Fruit fly (Drosophila melanogaster): ENCODE results near the gene Rnf11.

Gene Rnf11

DNA sequence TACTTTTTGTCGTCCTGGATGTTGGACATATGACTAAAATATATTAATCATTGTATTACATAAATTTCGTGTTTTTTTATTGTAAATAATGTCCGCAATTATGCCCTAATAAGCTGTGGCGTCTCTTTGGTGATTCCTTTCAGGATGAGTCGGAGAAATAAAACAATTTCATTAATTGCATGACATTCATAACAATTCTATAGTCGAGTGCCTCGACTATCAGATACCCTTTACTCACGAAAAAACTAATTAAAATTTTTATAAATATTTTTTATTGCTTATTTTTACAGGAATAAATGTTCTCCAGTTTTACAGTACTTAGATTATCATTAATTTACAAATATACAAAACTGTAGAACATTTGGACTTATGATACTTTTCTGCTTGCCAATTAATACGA lies 4.1 kb upstream of the Rnf11 start:
- TF ChIP-seq CG13204 (GFP tag; optimal IDR thresholded peaks at IDR 0.05): no peak
- TF ChIP-seq CG4496 (GFP tag; IDR thresholded peaks at IDR 0.05): no peak
- no peak for TF ChIP-seq rn (GFP tag; IDR thresholded peaks at IDR 0.05)
- TF ChIP-seq Ets98B (GFP tag; IDR thresholded peaks at IDR 0.05): no peak
- TF ChIP-seq EcR (GFP tag; optimal IDR thresholded peaks at IDR 0.05): no peak
- no peak for TF ChIP-seq gl (tag; optimal IDR thresholded peaks at IDR 0.05)
- TF ChIP-seq CG8159 (tag; optimal IDR thresholded peaks at IDR 0.05): no peak
- TF ChIP-seq CG9948 (tag; optimal IDR thresholded peaks at IDR 0.05): no peak
- TF ChIP-seq CG10348 (GFP tag; IDR thresholded peaks at IDR 0.05): no peak
- no peak for TF ChIP-seq CG15710 (tag; optimal IDR thresholded peaks at IDR 0.05)
- TF ChIP-seq CG8301 (tag; optimal IDR thresholded peaks at IDR 0.05): no peak
- TF ChIP-seq fd96Ca (GFP tag; IDR thresholded peaks at IDR 0.05): no peak
- TF ChIP-seq CG34367 (tag; optimal IDR thresholded peaks at IDR 0.05): no peak
- no peak for TF ChIP-seq CG14655 (GFP tag; optimal IDR thresholded peaks at IDR 0.05)
- TF ChIP-seq CG32121 (GFP tag; IDR thresholded peaks at IDR 0.05): no peak
- TF ChIP-seq Pif1A (GFP tag; optimal IDR thresholded peaks at IDR 0.05): no peak
- no peak for TF ChIP-seq CG12605 (GFP tag; IDR thresholded peaks at IDR 0.05)

- TF ChIP-seq D1 (tag; optimal IDR thresholded peaks at IDR 0.05) (no peak), CG12605 (GFP tag; IDR thresholded peaks at IDR 0.05) (no peak), Ets98B (GFP tag; IDR thresholded peaks at IDR 0.05) (no peak), CG34367 (tag; optimal IDR thresholded peaks at IDR 0.05) (no peak), CG9948 (tag; optimal IDR thresholded peaks at IDR 0.05) (no peak), gl (tag; optimal IDR thresholded peaks at IDR 0.05) (no peak), rn (GFP tag; IDR thresholded peaks at IDR 0.05) (no peak), Pif1A (GFP tag; optimal IDR thresholded peaks at IDR 0.05) (no peak), CG14655 (GFP tag; optimal IDR thresholded peaks at IDR 0.05) (no peak), CG15710 (tag; optimal IDR thresholded peaks at IDR 0.05) (no peak), Snoo (tag; optimal IDR thresholded peaks at IDR 0.05) (no peak), CG13204 (GFP tag; optimal IDR thresholded peaks at IDR 0.05) (no peak), fd96Ca (GFP tag; IDR thresholded peaks at IDR 0.05) (no peak), CG8159 (tag; optimal IDR thresholded peaks at IDR 0.05) (no peak), CG17806 (tag; optimal IDR thresholded peaks at IDR 0.05) (no peak), CG8301 (tag; optimal IDR thresholded peaks at IDR 0.05) (no peak), Pif1B (GFP tag; optimal IDR thresholded peaks at IDR 0.05) (no peak)
Measured at dm6 chr4:313696-314104, 1.0 kb upstream of the Rnf11 start, which contains the start of gene Zip102B. Zip102B (minus strand) TSS chr4:314087.

DNA sequence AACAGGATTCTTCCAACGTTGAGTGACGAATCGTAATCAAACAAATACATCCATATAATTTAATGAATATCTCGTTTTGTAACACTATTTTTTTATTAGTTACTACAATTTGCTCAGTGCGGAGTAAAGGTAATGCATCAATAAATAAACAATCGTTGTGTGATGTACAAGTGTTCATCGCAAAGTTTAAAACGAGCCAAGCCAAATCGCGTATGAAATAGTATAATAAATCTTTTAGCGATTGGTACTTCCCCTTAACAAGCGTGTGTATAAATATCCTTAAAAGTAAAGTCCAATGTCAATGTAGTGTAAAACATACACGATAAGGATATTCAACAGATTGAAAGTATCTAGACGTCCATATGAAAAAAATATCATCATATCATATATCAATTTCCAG lies 599 bp downstream of the Rnf11 start:
- no peak for TF ChIP-seq CG17806 (tag; optimal IDR thresholded peaks at IDR 0.05)
- no peak for TF ChIP-seq CG9948 (tag; optimal IDR thresholded peaks at IDR 0.05)
- TF ChIP-seq CG4496 (GFP tag; IDR thresholded peaks at IDR 0.05): no peak
- TF ChIP-seq Pif1B (GFP tag; optimal IDR thresholded peaks at IDR 0.05): no peak
- TF ChIP-seq CG14655 (GFP tag; optimal IDR thresholded peaks at IDR 0.05): no peak
- no peak for TF ChIP-seq gl (tag; optimal IDR thresholded peaks at IDR 0.05)
- no peak for TF ChIP-seq CG34367 (tag; optimal IDR thresholded peaks at IDR 0.05)
- TF ChIP-seq CG8301 (tag; optimal IDR thresholded peaks at IDR 0.05): no peak
- TF ChIP-seq Ets98B (GFP tag; IDR thresholded peaks at IDR 0.05): no peak
- no peak for TF ChIP-seq CG12605 (GFP tag; IDR thresholded peaks at IDR 0.05)
- TF ChIP-seq D1 (tag; optimal IDR thresholded peaks at IDR 0.05): no peak
- TF ChIP-seq rn (GFP tag; IDR thresholded peaks at IDR 0.05): no peak
- TF ChIP-seq Snoo (tag; optimal IDR thresholded peaks at IDR 0.05): no peak
- TF ChIP-seq CG8159 (tag; optimal IDR thresholded peaks at IDR 0.05): no peak

DNA sequence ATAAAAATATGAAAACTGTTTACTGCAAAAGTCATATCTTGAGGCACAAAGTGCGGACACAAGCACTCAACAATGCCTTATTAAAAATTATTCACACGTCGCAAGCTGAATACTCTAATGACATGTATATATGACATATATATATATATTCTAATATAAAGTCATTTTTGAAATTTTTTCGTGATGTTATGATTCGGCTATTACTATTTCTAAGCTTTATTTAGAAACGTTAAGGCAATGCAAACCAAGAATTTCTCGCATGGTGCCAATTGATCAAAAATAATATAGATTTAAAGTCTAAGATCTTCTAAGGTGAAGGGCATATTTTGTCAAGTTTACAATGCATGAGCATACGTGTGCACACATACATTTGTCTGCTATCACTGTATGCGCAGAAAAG lies 4.1 kb downstream of the Rnf11 start:
- TF ChIP-seq Snoo (tag; optimal IDR thresholded peaks at IDR 0.05) (no peak), Ets98B (GFP tag; IDR thresholded peaks at IDR 0.05) (no peak), fd96Ca (GFP tag; IDR thresholded peaks at IDR 0.05) (no peak), rn (GFP tag; IDR thresholded peaks at IDR 0.05) (no peak), CG12605 (GFP tag; IDR thresholded peaks at IDR 0.05) (no peak), CG17806 (tag; optimal IDR thresholded peaks at IDR 0.05) (no peak), CG15710 (tag; optimal IDR thresholded peaks at IDR 0.05) (no peak), Pif1B (GFP tag; optimal IDR thresholded peaks at IDR 0.05) (no peak), gl (tag; optimal IDR thresholded peaks at IDR 0.05) (no peak), CG32121 (GFP tag; IDR thresholded peaks at IDR 0.05) (no peak), CG8159 (tag; optimal IDR thresholded peaks at IDR 0.05) (no peak), CG10348 (GFP tag; IDR thresholded peaks at IDR 0.05) (no peak)

DNA sequence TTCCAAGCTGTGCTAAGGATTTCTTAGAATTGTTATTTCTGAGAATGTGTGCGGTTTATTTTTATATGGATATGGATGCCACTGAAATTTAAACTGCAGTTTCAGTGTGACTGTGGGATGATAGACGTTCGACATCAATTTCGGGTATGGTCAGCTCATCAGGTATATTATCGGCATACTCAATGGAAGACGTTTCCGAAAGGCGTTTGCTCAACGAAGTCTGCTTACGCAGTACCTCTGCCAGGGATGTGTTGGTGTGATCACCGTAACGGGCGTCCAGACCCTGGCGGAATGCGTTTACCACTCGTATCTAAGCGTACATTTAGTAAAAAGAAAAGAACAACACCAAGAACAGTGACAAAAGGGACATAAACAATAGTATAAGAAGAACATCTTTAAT lies 14.4 kb downstream of the Rnf11 start:
- TF ChIP-seq Snoo (tag; optimal IDR thresholded peaks at IDR 0.05) (no peak), CG9948 (tag; optimal IDR thresholded peaks at IDR 0.05) (no peak), CG8159 (tag; optimal IDR thresholded peaks at IDR 0.05) (no peak), CG17806 (tag; optimal IDR thresholded peaks at IDR 0.05) (no peak), CG10348 (GFP tag; IDR thresholded peaks at IDR 0.05) (no peak), Pif1A (GFP tag; optimal IDR thresholded peaks at IDR 0.05) (no peak), D1 (tag; optimal IDR thresholded peaks at IDR 0.05) (no peak), CG4496 (GFP tag; IDR thresholded peaks at IDR 0.05) (no peak), CG15710 (tag; optimal IDR thresholded peaks at IDR 0.05) (no peak), CG34367 (tag; optimal IDR thresholded peaks at IDR 0.05) (no peak), rn (GFP tag; IDR thresholded peaks at IDR 0.05) (no peak), Ets98B (GFP tag; IDR thresholded peaks at IDR 0.05) (no peak), CG8301 (tag; optimal IDR thresholded peaks at IDR 0.05) (no peak), fd96Ca (GFP tag; IDR thresholded peaks at IDR 0.05) (no peak)

- TF ChIP-seq CG13204 (GFP tag; optimal IDR thresholded peaks at IDR 0.05) (no peak), rn (GFP tag; IDR thresholded peaks at IDR 0.05) (no peak), CG34367 (tag; optimal IDR thresholded peaks at IDR 0.05) (no peak)
Measured at dm6 chr4:332268-332667, 17.5 kb downstream of the Rnf11 start.
